Fruit fly (Drosophila melanogaster): Measurements from ENCODE around the gene CG31688.

Gene CG31688

dm6 chr2L:20463316-20463856 lies 37.4 kb downstream of the CG31688 start, which contains the start of gene CG2493 (continued):
- TF ChIP-seq cyc (GFP tag; optimal IDR thresholded peaks at IDR 0.05) (peak; percentile 45), Ets96B (tag; optimal IDR thresholded peaks at IDR 0.05) (peak; percentile 34), pdm3 (GFP tag; optimal IDR thresholded peaks at IDR 0.05) (no peak), lz (GFP tag; optimal IDR thresholded peaks at IDR 0.05) (peak; percentile 24), acj6 (GFP tag; optimal IDR thresholded peaks at IDR 0.05) (peak; percentile 1), Hr39 (GFP tag; optimal IDR thresholded peaks at IDR 0.05) (peak; percentile 20), CG6792 (GFP tag; optimal IDR thresholded peaks at IDR 0.05) (no peak), Eip78C (GFP tag) (peak; percentile 85), CG3919 (GFP tag; optimal IDR thresholded peaks at IDR 0.05) (peak; percentile 59), fd85E (GFP tag; optimal IDR thresholded peaks at IDR 0.05) (no peak), CG10669 (GFP tag; optimal IDR thresholded peaks at IDR 0.05) (peak; percentile 60), CG3032 (tag; optimal IDR thresholded peaks at IDR 0.05) (peak; percentile 66), Eip93F (GFP tag; optimal IDR thresholded peaks at IDR 0.05) (no peak), vri (GFP tag; optimal IDR thresholded peaks at IDR 0.05) (peak; percentile 5), Ets21C (GFP tag; optimal IDR thresholded peaks at IDR 0.05) (no peak), CG15336 (GFP tag; IDR thresholded peaks at IDR 0.05) (no peak), CG10631 (GFP tag; optimal IDR thresholded peaks at IDR 0.05) (peak; percentile 0), CG8632 (GFP tag; optimal IDR thresholded peaks at IDR 0.05) (no peak), CG11762 (GFP tag; optimal IDR thresholded peaks at IDR 0.05; ENCODE audit: insufficient read depth) (peak; percentile 69), CG11294 (GFP tag; IDR thresholded peaks at IDR 0.05) (peak; percentile 23; the same call in 1 of the 2 replicates), Sox102F (GFP tag; optimal IDR thresholded peaks at IDR 0.05) (no peak), eg (GFP tag; IDR thresholded peaks at IDR 0.05) (peak; percentile 57; the same call in 2 of the 3 replicates), CG6808 (GFP tag; optimal IDR thresholded peaks at IDR 0.05) (peak; percentile 45), CG7368 (GFP tag; optimal IDR thresholded peaks at IDR 0.05) (peak; percentile 68), achi (GFP tag; optimal IDR thresholded peaks at IDR 0.05) (peak; percentile 10), svp (GFP tag) (peak; percentile 96), topi (GFP tag; optimal IDR thresholded peaks at IDR 0.05) (peak; percentile 32), Sox15 (GFP tag; optimal IDR thresholded peaks at IDR 0.05) (no peak), CG6854 (GFP tag; optimal IDR thresholded peaks at IDR 0.05) (no peak), OdsH (GFP tag; optimal IDR thresholded peaks at IDR 0.05) (peak; percentile 15), dsx (GFP tag; optimal IDR thresholded peaks at IDR 0.05; ENCODE audit: poor library complexity, severe bottlenecking) (peak; percentile 12), CG8319 (GFP tag; optimal IDR thresholded peaks at IDR 0.05) (peak; percentile 43), Smox (GFP tag; optimal IDR thresholded peaks at IDR 0.05) (no peak), esn (GFP tag; optimal IDR thresholded peaks at IDR 0.05) (peak; percentile 52), CG8119 (GFP tag; IDR thresholded peaks at IDR 0.05) (no peak), spab (GFP tag; optimal IDR thresholded peaks at IDR 0.05) (peak; percentile 34), CG6276 (GFP tag; optimal IDR thresholded peaks at IDR 0.05) (peak; percentile 27), Hr38 (GFP tag; optimal IDR thresholded peaks at IDR 0.05) (no peak), CG31627 (GFP tag; optimal IDR thresholded peaks at IDR 0.05) (peak; percentile 22), CG4318 (GFP tag; optimal IDR thresholded peaks at IDR 0.05) (no peak)

- no peak for TF ChIP-seq fd85E (GFP tag; optimal IDR thresholded peaks at IDR 0.05)
- peak; percentile 19 for TF ChIP-seq OdsH (GFP tag; optimal IDR thresholded peaks at IDR 0.05)
- peak; percentile 12 for TF ChIP-seq Hr39 (GFP tag; optimal IDR thresholded peaks at IDR 0.05)
- TF ChIP-seq spab (GFP tag; optimal IDR thresholded peaks at IDR 0.05), result no peak
- TF ChIP-seq pdm3 (GFP tag; optimal IDR thresholded peaks at IDR 0.05), result no peak
- TF ChIP-seq Met (GFP tag; optimal IDR thresholded peaks at IDR 0.05), result peak; percentile 1
- TF ChIP-seq cyc (GFP tag; optimal IDR thresholded peaks at IDR 0.05), result peak; percentile 1
- peak; percentile 15 for TF ChIP-seq acj6 (GFP tag; optimal IDR thresholded peaks at IDR 0.05)
- no peak for TF ChIP-seq CG8319 (GFP tag; optimal IDR thresholded peaks at IDR 0.05)
- TF ChIP-seq Eip78C (GFP tag), result peak; percentile 52
- TF ChIP-seq dac (GFP tag; optimal IDR thresholded peaks at IDR 0.05), result peak; percentile 15
- TF ChIP-seq Sox14 (GFP tag; optimal IDR thresholded peaks at IDR 0.05), result no peak
- TF ChIP-seq Hr38 (GFP tag; optimal IDR thresholded peaks at IDR 0.05), result no peak
- no peak for TF ChIP-seq Smox (GFP tag; optimal IDR thresholded peaks at IDR 0.05)
- TF ChIP-seq CG6276 (GFP tag; optimal IDR thresholded peaks at IDR 0.05), result no peak
- TF ChIP-seq svp (GFP tag), result peak; percentile 52
- no peak for TF ChIP-seq CG11294 (GFP tag; IDR thresholded peaks at IDR 0.05)
- TF ChIP-seq Sox102F (GFP tag; optimal IDR thresholded peaks at IDR 0.05), result peak; percentile 8
- peak; percentile 28 for TF ChIP-seq CG3919 (GFP tag; optimal IDR thresholded peaks at IDR 0.05)
Measured at dm6 chr2L:20464385-20464784, 38.4 kb downstream of the CG31688 start.
